Worm (Caenorhabditis elegans): ENCODE results near the gene C53B7.2.

Gene C53B7.2

ce11 chrX:6836065-6836527 lies 9.9 kb upstream of the C53B7.2 start, which contains the start of gene F41B4.3:
Gene F41B4.3, minus strand, starts transcription at chrX:6836115.
- TF ChIP-seq rec-8 (tag; optimal IDR thresholded peaks at IDR 0.05) (no peak), zfh-2 (GFP tag; conservative IDR thresholded peaks at IDR 0.05) (no peak), hmg-1.2 (GFP tag; IDR thresholded peaks at IDR 0.05) (peak; percentile 72), cebp-1 (GFP tag; IDR thresholded peaks at IDR 0.05) (peak; percentile 85), cebp-1 (tag; optimal IDR thresholded peaks at IDR 0.05) (peak; percentile 96), ztf-22 (GFP tag; optimal IDR thresholded peaks at IDR 0.05) (no peak), Y53G8AR.9 (GFP tag; conservative IDR thresholded peaks at IDR 0.05) (no peak), B0336.3 (GFP tag; IDR thresholded peaks at IDR 0.05) (no peak), egl-18 (GFP tag; IDR thresholded peaks at IDR 0.05) (no peak), F22D6.2 (tag; optimal IDR thresholded peaks at IDR 0.05) (no peak)

ce11 chrX:6840670-6841308 lies 5.2 kb upstream of the C53B7.2 start, which contains the start of the genes glr-6 and asg-2:
Gene glr-6, minus strand, starts transcription at chrX:6840720.
Gene asg-2, plus strand, starts transcription at chrX:6841258.
- TF ChIP-seq snpc-4 (GFP tag; optimal IDR thresholded peaks at IDR 0.05) (no peak), snpc-4 (tag; optimal IDR thresholded peaks at IDR 0.05) (peak in 1 of 4 experiments; percentile 8), lin-35 (GFP tag; optimal IDR thresholded peaks at IDR 0.05) (peak in 1 of 3 experiments; percentile 44), F37B4.10 (GFP tag; IDR thresholded peaks at IDR 0.05) (no peak), madf-10 (tag; optimal IDR thresholded peaks at IDR 0.05) (peak; percentile 40), snpc-1.3 (tag; optimal IDR thresholded peaks at IDR 0.05; ENCODE audit: insufficient read depth) (no peak), pha-4 (tag; optimal IDR thresholded peaks at IDR 0.05) (peak; percentile 7), egl-44 (GFP tag; IDR thresholded peaks at IDR 0.05) (0 out of 2 replicates have a peak, but pooled peaks have one; percentile 22), aptf-2 (GFP tag; conservative IDR thresholded peaks at IDR 0.05) (peak; percentile 67; the same call in 1 of the 2 replicates), hmg-1.2 (GFP tag; IDR thresholded peaks at IDR 0.05) (0 out of 2 replicates have a peak, but pooled peaks have one; percentile 19), mcd-1 (GFP tag; IDR thresholded peaks at IDR 0.05) (peak; percentile 95), attf-5 (GFP tag; optimal IDR thresholded peaks at IDR 0.05) (peak; percentile 75), him-1 (tag; optimal IDR thresholded peaks at IDR 0.05) (no peak), nhr-80 (tag; optimal IDR thresholded peaks at IDR 0.05) (peak; percentile 69), cebp-1 (GFP tag; IDR thresholded peaks at IDR 0.05) (no peak), cebp-1 (tag; optimal IDR thresholded peaks at IDR 0.05) (peak; percentile 64), ZK185.1 (tag; optimal IDR thresholded peaks at IDR 0.05; ENCODE audit: poor library complexity, severe bottlenecking) (peak; percentile 66), K12H6.12 (tag; optimal IDR thresholded peaks at IDR 0.05) (peak; percentile 60), hlh-12 (tag; optimal IDR thresholded peaks at IDR 0.05) (no peak), pbrm-1 (GFP tag; IDR thresholded peaks at IDR 0.05) (0 out of 2 replicates have a peak, but pooled peaks have one; percentile 13), lin-40 (tag; optimal IDR thresholded peaks at IDR 0.05) (peak; percentile 66), unc-62 (GFP tag; optimal IDR thresholded peaks at IDR 0.05) (no peak), ccch-3 (GFP tag; optimal IDR thresholded peaks at IDR 0.05) (no peak), F23B12.7 (tag; optimal IDR thresholded peaks at IDR 0.05; ENCODE audit: insufficient read depth) (peak; percentile 50), rcor-1 (GFP tag; IDR thresholded peaks at IDR 0.05) (peak; percentile 61), tbp1 (GFP tag; optimal IDR thresholded peaks at IDR 0.05) (no peak), ceh-27 (GFP tag; optimal IDR thresholded peaks at IDR 0.05) (peak; percentile 56), F33H1.4 (GFP tag; IDR thresholded peaks at IDR 0.05) (peak; percentile 79)
